Fruit fly (Drosophila melanogaster) whole organism, prepupa: ENCODE measurements around the gene CG3386.

Source experiments
- Blimp-1 ChIP-seq: fragments of 200-800 bp; sonication (Bioruptor generic); optimal IDR thresholded peaks from 3 replicates; lab custom pipeline; 2017; ENCODE audit warnings: missing biosample characterization, missing genetic modification characterization, mild to moderate bottlenecking, moderate library complexity, missing genetic modification reagents
- CG10631 ChIP-seq: fragments of 200-800 bp; sonication (Bioruptor generic); optimal IDR thresholded peaks from 2 replicates; lab custom pipeline; 2016; ENCODE audit warnings: missing biosample characterization, missing genetic modification characterization
- CG10669 ChIP-seq: fragments of 200-800 bp; sonication (Bioruptor generic); optimal IDR thresholded peaks from 3 replicates; lab custom pipeline; 2018; ENCODE audit warnings: missing biosample characterization, mild to moderate bottlenecking, missing genetic modification characterization, moderate library complexity
- CG11762 ChIP-seq: fragments of 200-800 bp; sonication (Bioruptor generic); optimal IDR thresholded peaks from 3 replicates; lab custom pipeline; 2016; ENCODE audit warnings: missing biosample characterization, missing genetic modification characterization; ENCODE audit not compliant: insufficient read depth
- CG16779 ChIP-seq: fragments of 200-800 bp; sonication (Bioruptor generic); optimal IDR thresholded peaks from 3 replicates; lab custom pipeline; 2017; ENCODE audit warnings: missing biosample characterization, mild to moderate bottlenecking, missing genetic modification characterization
- CG31627 ChIP-seq: fragments of 200-800 bp; sonication (Bioruptor generic); optimal IDR thresholded peaks from 3 replicates; lab custom pipeline; 2016; ENCODE audit warnings: missing biosample characterization, missing genetic modification characterization
- CG32006 ChIP-seq: fragments of 200-800 bp; sonication (Bioruptor generic); optimal IDR thresholded peaks from 3 replicates; lab custom pipeline; 2017; ENCODE audit warnings: missing biosample characterization, mild to moderate bottlenecking, missing genetic modification characterization
- CG3919 ChIP-seq: fragments of 200-800 bp; sonication (Bioruptor generic); optimal IDR thresholded peaks from 3 replicates; lab custom pipeline; 2016; ENCODE audit warnings: missing biosample characterization, missing genetic modification characterization
- CG6276 ChIP-seq: fragments of 200-800 bp; sonication (Bioruptor generic); optimal IDR thresholded peaks from 2 replicates; lab custom pipeline; 2017; ENCODE audit warnings: missing biosample characterization, mild to moderate bottlenecking, missing genetic modification characterization
- CG6808 ChIP-seq: fragments of 200-800 bp; sonication (Bioruptor generic); optimal IDR thresholded peaks from 3 replicates; lab custom pipeline; 2017; ENCODE audit warnings: missing biosample characterization, missing genetic modification characterization, mild to moderate bottlenecking, moderate library complexity, missing genetic modification reagents
- CG6854 ChIP-seq: fragments of 200-800 bp; sonication (Bioruptor generic); optimal IDR thresholded peaks from 2 replicates; lab custom pipeline; 2017; ENCODE audit warnings: missing biosample characterization, mild to moderate bottlenecking, missing genetic modification characterization
- CG7368 ChIP-seq: fragments of 200-800 bp; sonication (Bioruptor generic); optimal IDR thresholded peaks from 3 replicates; lab custom pipeline; 2016; ENCODE audit warnings: missing biosample characterization, missing genetic modification characterization
- CG8119 ChIP-seq: fragments of 200-800 bp; sonication (Bioruptor generic); IDR thresholded peaks from 3 replicates; pipeline ENCODE4 v1.3.6; 2022; ENCODE audit warnings: missing biosample characterization, missing genetic modification characterization
- CG8632 ChIP-seq: fragments of 200-800 bp; sonication (Bioruptor generic); optimal IDR thresholded peaks from 3 replicates; lab custom pipeline; 2016; ENCODE audit warnings: missing biosample characterization, missing genetic modification characterization
- CG9139 ChIP-seq: fragments of 200-800 bp; sonication (Bioruptor generic); optimal IDR thresholded peaks from 3 replicates; lab custom pipeline; 2017; ENCODE audit warnings: missing biosample characterization, mild to moderate bottlenecking, missing genetic modification characterization
- Eip75B ChIP-seq: fragments of 200-800 bp; sonication (Bioruptor generic); optimal IDR thresholded peaks from 3 replicates; lab custom pipeline; 2016; ENCODE audit warnings: missing biosample characterization, missing genetic modification characterization
- Eip78C ChIP-seq: fragments of 200-800 bp; sonication (Bioruptor generic); peaks from one replicate; lab custom pipeline; 2016; ENCODE audit warnings: missing biosample characterization, missing genetic modification characterization
- Eip93F ChIP-seq: fragments of 200-800 bp; sonication (Bioruptor generic); optimal IDR thresholded peaks from 2 replicates; lab custom pipeline; 2016; ENCODE audit warnings: missing biosample characterization, mild to moderate bottlenecking, missing genetic modification characterization
- Ets21C ChIP-seq: fragments of 200-800 bp; sonication (Bioruptor generic); optimal IDR thresholded peaks from 3 replicates; lab custom pipeline; 2016; ENCODE audit warnings: missing biosample characterization, missing genetic modification characterization
- Ets96B ChIP-seq: fragments of 200-800 bp; optimal IDR thresholded peaks from 2 replicates; lab custom pipeline; 2019; ENCODE audit warnings: missing biosample characterization, mild to moderate bottlenecking, missing genetic modification characterization, moderate library complexity
- Gug ChIP-seq: fragments of 200-800 bp; sonication (Bioruptor generic); IDR thresholded peaks from 2 replicates; pipeline ENCODE4 v1.3.6; 2022; ENCODE audit warnings: missing biosample characterization, missing genetic modification characterization
- Hr39 ChIP-seq: fragments of 200-800 bp; sonication (Bioruptor generic); optimal IDR thresholded peaks from 2 replicates; lab custom pipeline; 2016; ENCODE audit warnings: missing biosample characterization, missing genetic modification characterization
- Hr4 ChIP-seq: fragments of 200-800 bp; sonication (Bioruptor generic); optimal IDR thresholded peaks from 3 replicates; lab custom pipeline; 2016; ENCODE audit warnings: missing biosample characterization, missing genetic modification characterization
- Lpt ChIP-seq: fragments of 200-800 bp; sonication (Bioruptor generic); optimal IDR thresholded peaks from 3 replicates; lab custom pipeline; 2016; ENCODE audit warnings: missing biosample characterization, missing genetic modification characterization
- Met ChIP-seq: fragments of 200-800 bp; sonication (Bioruptor generic); optimal IDR thresholded peaks from 3 replicates; lab custom pipeline; 2016; ENCODE audit warnings: missing biosample characterization, missing genetic modification characterization
- OdsH ChIP-seq: fragments of 200-800 bp; sonication (Bioruptor generic); optimal IDR thresholded peaks from 3 replicates; lab custom pipeline; 2016; ENCODE audit warnings: missing biosample characterization, missing genetic modification characterization
- Smox ChIP-seq: fragments of 200-800 bp; sonication (Bioruptor generic); optimal IDR thresholded peaks from 3 replicates; lab custom pipeline; 2016; ENCODE audit warnings: missing biosample characterization, missing genetic modification characterization
- Sox102F ChIP-seq: fragments of 200-800 bp; sonication (Bioruptor generic); optimal IDR thresholded peaks from 2 replicates; lab custom pipeline; 2016; ENCODE audit warnings: missing biosample characterization, mild to moderate bottlenecking, missing genetic modification characterization
- Sox14 ChIP-seq: fragments of 200-800 bp; sonication (Bioruptor generic); optimal IDR thresholded peaks from 3 replicates; lab custom pipeline; 2016; ENCODE audit warnings: missing biosample characterization, missing genetic modification characterization
- Sox15 ChIP-seq: fragments of 200-800 bp; sonication (Bioruptor generic); optimal IDR thresholded peaks from 3 replicates; lab custom pipeline; 2016; ENCODE audit warnings: missing biosample characterization, missing genetic modification characterization
- achi ChIP-seq: fragments of 200-800 bp; sonication (Bioruptor generic); optimal IDR thresholded peaks from 3 replicates; lab custom pipeline; 2016; ENCODE audit warnings: missing biosample characterization, missing genetic modification characterization
- acj6 ChIP-seq: fragments of 200-800 bp; sonication (Bioruptor generic); optimal IDR thresholded peaks from 3 replicates; lab custom pipeline; 2016; ENCODE audit warnings: missing biosample characterization, missing genetic modification characterization
- cyc ChIP-seq: fragments of 200-800 bp; sonication (Bioruptor generic); optimal IDR thresholded peaks from 3 replicates; lab custom pipeline; 2016; ENCODE audit warnings: missing biosample characterization, missing genetic modification characterization
- dac ChIP-seq: fragments of 200-800 bp; sonication (Bioruptor generic); optimal IDR thresholded peaks from 2 replicates; lab custom pipeline; 2017; ENCODE audit warnings: missing biosample characterization, mild to moderate bottlenecking, missing genetic modification characterization
- dsx ChIP-seq: fragments of 200-800 bp; optimal IDR thresholded peaks from 3 replicates; lab custom pipeline; 2019; ENCODE audit warnings: missing biosample characterization, mild to moderate bottlenecking, missing genetic modification characterization, moderate library complexity; ENCODE audit not compliant: poor library complexity, severe bottlenecking
- esn ChIP-seq: fragments of 200-800 bp; sonication (Bioruptor generic); optimal IDR thresholded peaks from 2 replicates; lab custom pipeline; 2016; ENCODE audit warnings: missing biosample characterization, mild to moderate bottlenecking, missing genetic modification characterization, moderate library complexity
- fkh ChIP-seq: fragments of 200-800 bp; sonication (Bioruptor generic); optimal IDR thresholded peaks from 3 replicates; lab custom pipeline; 2017; ENCODE audit warnings: missing biosample characterization, mild to moderate bottlenecking, missing genetic modification characterization, moderate library complexity
- lz ChIP-seq: fragments of 200-800 bp; sonication (Bioruptor generic); optimal IDR thresholded peaks from 3 replicates; lab custom pipeline; 2016; ENCODE audit warnings: missing biosample characterization, missing genetic modification characterization
- net ChIP-seq: fragments of 200-800 bp; sonication (Bioruptor generic); optimal IDR thresholded peaks from 3 replicates; lab custom pipeline; 2016; ENCODE audit warnings: missing biosample characterization, missing genetic modification characterization
- pdm3 ChIP-seq: fragments of 200-800 bp; sonication (Bioruptor generic); optimal IDR thresholded peaks from 3 replicates; lab custom pipeline; 2016; ENCODE audit warnings: missing biosample characterization, missing genetic modification characterization
- ss ChIP-seq, 2 experiments: fragments of 200-800 bp; sonication (Bioruptor generic); optimal IDR thresholded peaks; 2 replicates in 1 of 2; 3 replicates in 1 of 2; lab custom pipeline; 2017 to 2018; ENCODE audit warnings: mild to moderate bottlenecking in 2 of 2, missing biosample characterization in 2 of 2, missing genetic modification characterization in 2 of 2, moderate library complexity in 1 of 2
- svp ChIP-seq: fragments of 200-800 bp; sonication (Bioruptor generic); peaks from one replicate; lab custom pipeline; 2016; ENCODE audit warnings: missing biosample characterization, missing genetic modification characterization
- topi ChIP-seq: fragments of 200-800 bp; sonication (Bioruptor generic); optimal IDR thresholded peaks from 3 replicates; lab custom pipeline; 2016; ENCODE audit warnings: missing biosample characterization, missing genetic modification characterization
- vri ChIP-seq: fragments of 200-800 bp; sonication (Bioruptor generic); optimal IDR thresholded peaks from 3 replicates; lab custom pipeline; 2016; ENCODE audit warnings: missing biosample characterization, mild to moderate bottlenecking, missing genetic modification characterization

The CG3386 gene

dm6 chr3L:680258-680657 is 2.0 kb downstream of the CG3386 start, which contains the start of gene CG17129 (continued):
- TF ChIP-seq CG10631 (GFP tag; lab: Kevin White, UChicago) (peak; percentile 52), CG9139 (GFP tag; lab: Kevin White, UChicago) (no peak), lz (GFP tag; lab: Kevin White, UChicago) (peak; percentile 65), Ets96B (tag; lab: Kevin White, UChicago) (peak; percentile 9), fkh (peak; percentile 78), dsx (GFP tag; lab: Kevin White, UChicago) (no peak), CG8632 (GFP tag; lab: Kevin White, UChicago) (no peak), Eip75B (no peak), Smox (peak; percentile 54), dac (GFP tag; lab: Kevin White, UChicago) (no peak)

- TF ChIP-seq CG6808 (GFP tag; lab: Kevin White, UChicago) (no peak), CG7368 (GFP tag; lab: Kevin White, UChicago) (no peak), Ets96B (tag; lab: Kevin White, UChicago) (no peak), topi (no peak), Met (GFP tag; lab: Kevin White, UChicago) (no peak), CG11762 (GFP tag; lab: Kevin White, UChicago) (no peak), Sox102F (GFP tag; lab: Kevin White, UChicago) (no peak), Blimp-1 (no peak), net (GFP tag; lab: Kevin White, UChicago) (no peak)
- TF ChIP-seq, all 60 proteins: peak for 0
Observed at dm6 chr3L:675856-676255, 6.4 kb downstream of the CG3386 start.

DNA sequence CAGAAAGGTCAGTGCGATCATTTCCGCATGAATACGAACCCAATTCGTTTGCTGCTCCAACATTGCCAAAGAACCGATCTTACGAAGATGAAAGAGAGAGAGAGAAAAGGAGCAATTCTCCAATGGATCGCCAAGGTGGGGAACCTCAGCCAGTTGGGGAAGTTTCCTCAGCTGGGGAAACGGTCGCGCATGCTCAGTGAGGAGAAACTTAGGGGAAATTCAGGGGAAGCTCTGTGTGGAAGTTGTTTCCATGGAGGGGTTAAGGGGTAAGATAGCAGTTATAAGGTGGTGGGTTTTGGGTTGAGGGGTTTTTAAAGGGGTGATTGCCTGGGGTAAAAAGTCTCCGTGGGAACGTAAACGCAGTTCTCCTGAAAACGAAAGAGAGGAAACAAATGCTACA is 8.9 kb downstream of the CG3386 start:
- TF ChIP-seq pdm3 (no peak), dsx (GFP tag; lab: Kevin White, UChicago) (peak; percentile 59), Sox14 (no peak)

dm6 chr3L:666544-666943 is 15.7 kb downstream of the CG3386 start:
- TF ChIP-seq CG6808 (GFP tag; lab: Kevin White, UChicago) (peak; percentile 7), CG9139 (GFP tag; lab: Kevin White, UChicago) (no peak), CG3919 (GFP tag; lab: Kevin White, UChicago) (peak; percentile 14), Hr4 (GFP tag; lab: Kevin White, UChicago) (no peak), vri (GFP tag; lab: Kevin White, UChicago) (peak; percentile 4), Gug (no peak), esn (peak; percentile 53), CG16779 (tag; lab: Kevin White, UChicago) (no peak), Smox (peak; percentile 41), CG6276 (GFP tag; lab: Kevin White, UChicago) (no peak), CG8632 (GFP tag; lab: Kevin White, UChicago) (no peak), dsx (GFP tag; lab: Kevin White, UChicago) (no peak), Ets96B (tag; lab: Kevin White, UChicago) (peak; percentile 25), Met (GFP tag; lab: Kevin White, UChicago) (peak; percentile 54), topi (peak; percentile 42), achi (no peak), Eip78C (GFP tag; lab: Kevin White, UChicago) (peak; percentile 58), Ets21C (GFP tag; lab: Kevin White, UChicago) (no peak), ss (GFP tag; optimal IDR thresholded peaks at IDR 0.05; lab: Kevin White, UChicago) (no peak), CG6854 (no peak), pdm3 (peak; percentile 11), Hr39 (peak; percentile 36), OdsH (GFP tag; lab: Kevin White, UChicago) (no peak), CG8119 (GFP tag; lab: Robert Waterston, UW) (no peak), cyc (GFP tag; lab: Kevin White, UChicago) (peak; percentile 12), Lpt (GFP tag; lab: Kevin White, UChicago) (no peak), CG10631 (GFP tag; lab: Kevin White, UChicago) (no peak), CG31627 (GFP tag; lab: Kevin White, UChicago) (peak; percentile 38), Sox15 (GFP tag; lab: Kevin White, UChicago) (no peak), CG32006 (GFP tag; lab: Kevin White, UChicago) (no peak), acj6 (GFP tag; lab: Kevin White, UChicago) (no peak), svp (peak; percentile 72), Eip93F (no peak), Sox102F (GFP tag; lab: Kevin White, UChicago) (peak; percentile 34), CG10669 (GFP tag; lab: Kevin White, UChicago) (peak; percentile 15), Sox14 (peak; percentile 8), lz (GFP tag; lab: Kevin White, UChicago) (peak; percentile 22)
